Worm (Caenorhabditis elegans) whole organism, mixed stage, embryonic: ENCODE data around the gene srh-282.

Experiments
- ceh-83 ChIP-seq: fragments of 200-800 bp; sonication (Bioruptor generic); optimal IDR thresholded peaks from 2 replicates; lab custom pipeline; 2018; ENCODE audit warnings: mild to moderate bottlenecking, missing genetic modification characterization, missing compliant biosample characterization
- lin-13 ChIP-seq: fragments of 150-350 bp; optimal IDR thresholded peaks from 2 replicates; lab custom pipeline; 2014; ENCODE audit warnings: missing biosample characterization, missing genetic modification characterization
- nhr-237 ChIP-seq: fragments of 150-350 bp; optimal IDR thresholded peaks from 2 replicates; lab custom pipeline; 2014; ENCODE audit warnings: missing biosample characterization, missing genetic modification characterization
- nhr-76 ChIP-seq: sonication (generic microtip); optimal IDR thresholded peaks from 2 replicates; lab custom pipeline; 2017; ENCODE audit warnings: missing biosample characterization, missing genetic modification characterization
- snpc-4 ChIP-seq: fragments of 150-350 bp; optimal IDR thresholded peaks from 2 replicates; lab custom pipeline; 2014; ENCODE audit warnings: missing biosample characterization, missing genetic modification characterization

- no peak for TF ChIP-seq snpc-4 (tag; lab: Kevin White, UChicago)
- TF ChIP-seq ceh-83 (GFP tag; lab: Kevin White, UChicago) = no peak
- TF ChIP-seq nhr-76 (tag; lab: Kevin White, UChicago) = no peak
- no peak for TF ChIP-seq lin-13 (tag; lab: Kevin White, UChicago)
- no peak for TF ChIP-seq nhr-237
These were observed 41.3 kb upstream of the srh-282 start for ce11 chrIV:314475-314874.
